Fruit fly (Drosophila melanogaster) whole organism, wandering third instar larva: ENCODE results near the gene CG17778.

Source experiments
- Abd-B ChIP-seq: fragments of >200 bp; optimal IDR thresholded peaks from 2 replicates; lab custom pipeline; 2017; ENCODE audit warnings: missing biosample characterization, missing genetic modification characterization
- CG32264 ChIP-seq: fragments of 200-800 bp; sonication (Bioruptor generic); optimal IDR thresholded peaks from 2 replicates; lab custom pipeline; 2016; ENCODE audit warnings: missing biosample characterization, missing genetic modification characterization
- CG9705 ChIP-seq: fragments of 200-800 bp; sonication (Bioruptor generic); optimal IDR thresholded peaks from 2 replicates; lab custom pipeline; 2018; ENCODE audit warnings: missing biosample characterization, mild to moderate bottlenecking, missing genetic modification characterization
- CrebA ChIP-seq: fragments of 200-800 bp; sonication (Bioruptor generic); optimal IDR thresholded peaks from 2 replicates; lab custom pipeline; 2016; ENCODE audit warnings: missing biosample characterization, mild to moderate bottlenecking, missing genetic modification characterization, borderline replicate concordance
- Dfd ChIP-seq: fragments of >200 bp; optimal IDR thresholded peaks from 2 replicates; lab custom pipeline; 2017; ENCODE audit warnings: missing biosample characterization, missing genetic modification characterization
- Dif ChIP-seq: fragments of 200-275, 200-300 bp; sonication (Bioruptor generic); optimal IDR thresholded peaks from 2 replicates; lab custom pipeline; 2018; ENCODE audit warnings: missing biosample characterization, missing genetic modification characterization; ENCODE audit not compliant: partially characterized antibody
- GATAd ChIP-seq: sonication (Bioruptor generic); optimal IDR thresholded peaks from 2 replicates; lab custom pipeline; 2016; ENCODE audit warnings: missing biosample characterization, missing genetic modification characterization
- HLH106 ChIP-seq: fragments of 200-800 bp; optimal IDR thresholded peaks from 3 replicates; lab custom pipeline; 2019; ENCODE audit warnings: missing biosample characterization, mild to moderate bottlenecking, missing genetic modification characterization, moderate library complexity
- Hnf4 ChIP-seq: fragments of 200-800 bp; sonication (Bioruptor generic); optimal IDR thresholded peaks from 2 replicates; lab custom pipeline; 2016; ENCODE audit warnings: missing biosample characterization, mild to moderate bottlenecking, missing genetic modification characterization
- Hr78 ChIP-seq: fragments of >200 bp; optimal IDR thresholded peaks from 2 replicates; lab custom pipeline; 2017; ENCODE audit warnings: missing biosample characterization, missing genetic modification characterization
- Hr83 ChIP-seq: fragments of 200-300 bp; sonication (Bioruptor generic); optimal IDR thresholded peaks from 2 replicates; lab custom pipeline; 2016; ENCODE audit warnings: missing biosample characterization, mild to moderate bottlenecking, missing genetic modification characterization, moderate library complexity; ENCODE audit not compliant: poor library complexity, severe bottlenecking
- Jra ChIP-seq: sonication (Bioruptor generic); optimal IDR thresholded peaks from 2 replicates; lab custom pipeline; 2016; ENCODE audit warnings: missing biosample characterization, missing genetic modification characterization
- Myc ChIP-seq: fragments of >200 bp; optimal IDR thresholded peaks from 2 replicates; lab custom pipeline; 2017
- N ChIP-seq: fragments of >200 bp; optimal IDR thresholded peaks from 2 replicates; lab custom pipeline; 2018; ENCODE audit warnings: missing biosample characterization, missing external identifiers, missing genetic modification characterization
- OdsH ChIP-seq: fragments of 200-800 bp; sonication (Bioruptor generic); optimal IDR thresholded peaks from 2 replicates; lab custom pipeline; 2016; ENCODE audit warnings: missing biosample characterization, mild to moderate bottlenecking, missing genetic modification characterization
- Rel ChIP-seq, 2 experiments: fragments of 200-800 bp; sonication (Bioruptor generic) in 1 of 2; optimal IDR thresholded peaks; 2 replicates in 1 of 2; 3 replicates in 1 of 2; lab custom pipeline; 2016 to 2019; ENCODE audit warnings: mild to moderate bottlenecking in 2 of 2, missing biosample characterization in 2 of 2, missing genetic modification characterization in 2 of 2, moderate library complexity in 1 of 2
- Sp1 ChIP-seq: fragments of 200-800 bp; sonication (Bioruptor generic); optimal IDR thresholded peaks from 3 replicates; lab custom pipeline; 2019; ENCODE audit warnings: missing biosample characterization, mild to moderate bottlenecking, missing genetic modification characterization, moderate library complexity
- Vsx2 ChIP-seq: fragments of 200-300, 225-300 bp; sonication (Bioruptor generic); optimal IDR thresholded peaks from 2 replicates; lab custom pipeline; 2018; ENCODE audit warnings: missing biosample characterization, missing genetic modification characterization; ENCODE audit not compliant: partially characterized antibody
- br ChIP-seq: fragments of 200-800 bp; sonication (Bioruptor generic); optimal IDR thresholded peaks from 2 replicates; lab custom pipeline; 2016; ENCODE audit warnings: missing biosample characterization, missing genetic modification characterization
- brk ChIP-seq: fragments of 200-800 bp; sonication (Bioruptor generic); optimal IDR thresholded peaks from 2 replicates; lab custom pipeline; 2016; ENCODE audit warnings: missing biosample characterization, mild to moderate bottlenecking, missing genetic modification characterization
- dl ChIP-seq, 2 experiments: fragments of 175-275, 200-275 bp in 1 of 2; fragments of 200-275 bp in 1 of 2; sonication (Bioruptor generic); optimal IDR thresholded peaks; lab custom pipeline; 2018; ENCODE audit warnings: mild to moderate bottlenecking in 2 of 2, missing biosample characterization in 2 of 2, missing genetic modification characterization in 2 of 2, moderate library complexity in 2 of 2; ENCODE audit not compliant: partially characterized antibody in 2 of 2, insufficient read depth in 1 of 2
- dmrt93B ChIP-seq: fragments of 200-800 bp; sonication (Bioruptor generic); optimal IDR thresholded peaks from 2 replicates; lab custom pipeline; 2018; ENCODE audit warnings: missing biosample characterization, mild to moderate bottlenecking, missing genetic modification characterization
- dsf ChIP-seq: sonication (Bioruptor generic); optimal IDR thresholded peaks from 2 replicates; lab custom pipeline; 2016; ENCODE audit warnings: missing biosample characterization, missing genetic modification characterization, borderline replicate concordance
- ey ChIP-seq: fragments of 200-800 bp; sonication (Bioruptor generic); optimal IDR thresholded peaks from 2 replicates; lab custom pipeline; 2016; ENCODE audit warnings: missing biosample characterization, missing genetic modification characterization
- foxo ChIP-seq, 2 experiments: fragments of 200-800 bp; sonication (Bioruptor generic); optimal IDR thresholded peaks; 2 replicates in 1 of 2; 3 replicates in 1 of 2; lab custom pipeline; 2016 to 2017; ENCODE audit warnings: missing biosample characterization in 2 of 2, missing genetic modification characterization in 2 of 2
- fru ChIP-seq: fragments of 200-800 bp; sonication (Bioruptor generic); optimal IDR thresholded peaks from 3 replicates; lab custom pipeline; 2016; ENCODE audit warnings: missing biosample characterization, mild to moderate bottlenecking, missing genetic modification characterization
- h ChIP-seq: fragments of 200-800 bp; sonication (Bioruptor generic); optimal IDR thresholded peaks from 3 replicates; lab custom pipeline; 2016; ENCODE audit warnings: missing biosample characterization, mild to moderate bottlenecking, missing genetic modification characterization
- jim ChIP-seq: fragments of 175-275, 200-325 bp; sonication (Bioruptor generic); optimal IDR thresholded peaks from 2 replicates; lab custom pipeline; 2016; ENCODE audit warnings: missing biosample characterization, mild to moderate bottlenecking, missing genetic modification characterization
- lola ChIP-seq: fragments of >200 bp; optimal IDR thresholded peaks from 2 replicates; lab custom pipeline; 2017; ENCODE audit warnings: missing biosample characterization, missing genetic modification characterization
- pan ChIP-seq: fragments of >200 bp; optimal IDR thresholded peaks from 2 replicates; lab custom pipeline; 2017
- psq ChIP-seq: fragments of 200-800 bp; sonication (Bioruptor generic); optimal IDR thresholded peaks from 3 replicates; lab custom pipeline; 2017; ENCODE audit warnings: missing biosample characterization, mild to moderate bottlenecking, missing genetic modification characterization, moderate library complexity
- rgr ChIP-seq: fragments of 200-800 bp; sonication (Bioruptor generic); optimal IDR thresholded peaks from 3 replicates; lab custom pipeline; 2016; ENCODE audit warnings: missing biosample characterization, mild to moderate bottlenecking, missing genetic modification characterization
- sage ChIP-seq: fragments of 200-800 bp; sonication (Bioruptor generic); optimal IDR thresholded peaks from 2 replicates; lab custom pipeline; 2016; ENCODE audit warnings: missing biosample characterization, mild to moderate bottlenecking, missing genetic modification characterization
- sv ChIP-seq: fragments of 200-800 bp; sonication (Bioruptor generic); optimal IDR thresholded peaks from 3 replicates; lab custom pipeline; 2016; ENCODE audit warnings: missing biosample characterization, missing genetic modification characterization
- tai ChIP-seq: sonication (Bioruptor generic); optimal IDR thresholded peaks from 2 replicates; lab custom pipeline; 2016; ENCODE audit warnings: missing biosample characterization, missing genetic modification characterization
- usp ChIP-seq: fragments of >200 bp; optimal IDR thresholded peaks from 2 replicates; lab custom pipeline; 2017; ENCODE audit warnings: missing biosample characterization, missing genetic modification characterization
- woc ChIP-seq: sonication (Bioruptor generic); optimal IDR thresholded peaks from 2 replicates; lab custom pipeline; 2016; ENCODE audit warnings: missing biosample characterization, mild to moderate bottlenecking, missing genetic modification characterization

Gene CG17778

DNA sequence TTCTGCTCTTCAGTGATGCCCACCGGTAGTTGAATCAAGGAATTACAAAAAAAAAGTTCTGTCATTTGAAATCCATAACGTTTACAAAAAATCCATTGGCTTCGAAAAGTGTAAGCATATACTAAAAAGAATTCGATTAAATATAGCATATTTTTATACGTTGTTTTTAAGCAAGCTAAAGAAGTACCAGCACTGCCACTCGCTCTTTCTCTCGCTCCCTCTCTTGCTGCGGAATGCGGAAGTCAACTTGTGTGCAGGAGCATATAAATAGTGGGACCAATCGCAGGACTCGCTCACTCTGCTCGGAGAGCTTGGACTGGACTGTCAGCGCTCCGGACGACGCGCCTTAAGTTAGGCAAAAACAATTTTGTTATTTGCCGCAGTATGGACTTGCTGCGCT is at the start of gene CG17778:
Gene CG17778 (plus strand): TSS at position 8 of the 400 bp plus-strand sequence.
- TF ChIP-seq N = peak; percentile 50
- TF ChIP-seq Rel (GFP tag; optimal IDR thresholded peaks at IDR 0.05; lab: Kevin White, UChicago) = no peak
- no peak for TF ChIP-seq Rel (tag; optimal IDR thresholded peaks at IDR 0.05; lab: Kevin White, UChicago)

DNA sequence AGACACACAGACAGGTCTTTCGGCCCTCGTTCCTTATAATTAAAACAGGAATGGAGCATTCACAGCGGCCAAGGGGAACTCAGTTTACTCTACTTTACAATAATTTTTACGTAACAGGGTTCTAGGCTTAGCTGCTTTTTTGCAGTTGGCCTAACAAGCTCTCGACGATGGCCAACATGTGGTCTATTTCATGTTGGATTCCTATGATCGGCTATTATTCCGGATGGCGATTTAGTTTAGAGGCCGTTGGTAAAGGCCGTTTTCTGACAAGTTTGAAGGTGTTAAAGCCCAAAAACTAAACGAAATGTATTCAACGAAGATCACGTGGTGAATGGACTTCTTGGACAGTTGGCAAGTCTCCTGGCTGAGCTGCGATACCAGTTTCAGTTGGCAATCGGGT is 48.4 kb upstream of the CG17778 start:
- TF ChIP-seq dmrt93B (GFP tag; lab: Kevin White, UChicago) = peak; percentile 9
- TF ChIP-seq Jra = no peak
- no peak for TF ChIP-seq CG9705 (GFP tag; lab: Kevin White, UChicago)
- no peak for TF ChIP-seq tai (GFP tag; lab: Kevin White, UChicago)
- TF ChIP-seq Dif (GFP tag; lab: Kevin White, UChicago) = no peak
- TF ChIP-seq woc = peak; percentile 63
- no peak for TF ChIP-seq lola
- no peak for TF ChIP-seq GATAd (GFP tag; lab: Kevin White, UChicago)
- peak; percentile 34 for TF ChIP-seq HLH106
- no peak for TF ChIP-seq jim (GFP tag; lab: Kevin White, UChicago)
- TF ChIP-seq sage (GFP tag; lab: Kevin White, UChicago) = no peak
- peak; percentile 19 for TF ChIP-seq ey
- no peak for TF ChIP-seq Myc
- peak in 1 of 2 experiments; percentile 42 for TF ChIP-seq foxo (GFP tag; optimal IDR thresholded peaks at IDR 0.05; lab: Kevin White, UChicago)
- TF ChIP-seq CrebA (GFP tag; lab: Kevin White, UChicago) = no peak
- TF ChIP-seq h (GFP tag; lab: Kevin White, UChicago) = no peak
- TF ChIP-seq Sp1 (GFP tag; lab: Kevin White, UChicago) = peak; percentile 36
- TF ChIP-seq OdsH (GFP tag; lab: Kevin White, UChicago) = peak; percentile 17
- TF ChIP-seq fru = peak; percentile 56
- no peak for TF ChIP-seq dl (GFP tag; optimal IDR thresholded peaks at IDR 0.05; lab: Kevin White, UChicago; ENCODE audit: insufficient read depth in 1 of 2, partially characterized antibody in 2 of 2)
- no peak for TF ChIP-seq Abd-B
- no peak for TF ChIP-seq N
- no peak for TF ChIP-seq Vsx2
- TF ChIP-seq Hr83 (GFP tag; lab: Kevin White, UChicago) = no peak
- no peak for TF ChIP-seq Rel (GFP tag; optimal IDR thresholded peaks at IDR 0.05; lab: Kevin White, UChicago)
- no peak for TF ChIP-seq Rel (tag; optimal IDR thresholded peaks at IDR 0.05; lab: Kevin White, UChicago)
- no peak for TF ChIP-seq Hnf4 (GFP tag; lab: Kevin White, UChicago)
- TF ChIP-seq br (GFP tag; lab: Kevin White, UChicago) = no peak
- TF ChIP-seq, all 38 proteins: peak for 8

DNA sequence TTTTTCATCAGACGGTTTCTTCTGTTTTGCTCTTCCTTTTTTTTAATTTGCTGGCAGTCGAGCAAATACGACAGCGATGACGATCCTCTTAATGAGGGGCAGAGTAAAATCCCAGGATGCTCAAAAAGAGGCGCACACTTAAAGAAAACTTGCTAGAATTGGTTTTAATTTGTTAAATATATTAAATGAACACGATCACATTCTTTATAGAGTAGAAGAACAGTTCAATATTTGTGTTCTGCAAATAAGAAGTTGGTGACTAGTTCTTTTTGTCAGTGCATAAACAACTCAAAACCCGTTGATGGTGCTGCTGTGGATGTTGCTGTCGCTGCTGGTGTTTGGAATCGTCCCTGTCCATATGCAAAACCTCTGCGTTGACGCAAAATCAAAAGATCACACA is 46.1 kb upstream of the CG17778 start:
- peak; percentile 23 for TF ChIP-seq CG9705 (GFP tag; lab: Kevin White, UChicago)
- TF ChIP-seq brk = peak; percentile 73
- peak; percentile 38 for TF ChIP-seq Rel (GFP tag; optimal IDR thresholded peaks at IDR 0.05; lab: Kevin White, UChicago)
- TF ChIP-seq Rel (tag; optimal IDR thresholded peaks at IDR 0.05; lab: Kevin White, UChicago) = peak; percentile 5
- TF ChIP-seq dl (GFP tag; optimal IDR thresholded peaks at IDR 0.05; lab: Kevin White, UChicago; ENCODE audit: insufficient read depth in 1 of 2, partially characterized antibody in 2 of 2) = no peak
- peak; percentile 59 for TF ChIP-seq dmrt93B (GFP tag; lab: Kevin White, UChicago)
- peak; percentile 79 for TF ChIP-seq Sp1 (GFP tag; lab: Kevin White, UChicago)
- TF ChIP-seq lola = no peak
- TF ChIP-seq Hr83 (GFP tag; lab: Kevin White, UChicago) = no peak
- TF ChIP-seq usp = no peak
- peak; percentile 80 for TF ChIP-seq fru
- peak; percentile 79 for TF ChIP-seq OdsH (GFP tag; lab: Kevin White, UChicago)
- TF ChIP-seq rgr (GFP tag; lab: Kevin White, UChicago) = peak; percentile 84
- TF ChIP-seq sage (GFP tag; lab: Kevin White, UChicago) = peak; percentile 68
- TF ChIP-seq Jra = peak; percentile 11
- peak; percentile 80 for TF ChIP-seq HLH106
- TF ChIP-seq br (GFP tag; lab: Kevin White, UChicago) = peak; percentile 77
- peak; percentile 66 for TF ChIP-seq woc
- TF ChIP-seq h (GFP tag; lab: Kevin White, UChicago) = peak; percentile 88
- peak in 1 of 2 experiments; percentile 86 for TF ChIP-seq foxo (GFP tag; optimal IDR thresholded peaks at IDR 0.05; lab: Kevin White, UChicago)
- TF ChIP-seq Dfd (GFP tag; lab: Kevin White, UChicago) = no peak
- no peak for TF ChIP-seq pan
- TF ChIP-seq Dif (GFP tag; lab: Kevin White, UChicago) = no peak
- TF ChIP-seq Hnf4 (GFP tag; lab: Kevin White, UChicago) = peak; percentile 79
- TF ChIP-seq ey = peak; percentile 81
- TF ChIP-seq Hr78 (GFP tag; lab: Kevin White, UChicago) = no peak
- peak; percentile 69 for TF ChIP-seq tai (GFP tag; lab: Kevin White, UChicago)
- no peak for TF ChIP-seq Myc
- peak; percentile 34 for TF ChIP-seq CG32264 (GFP tag; lab: Kevin White, UChicago)
- TF ChIP-seq jim (GFP tag; lab: Kevin White, UChicago) = no peak
- TF ChIP-seq CrebA (GFP tag; lab: Kevin White, UChicago) = peak; percentile 37
- TF ChIP-seq sv (GFP tag; lab: Kevin White, UChicago) = no peak
- TF ChIP-seq GATAd (GFP tag; lab: Kevin White, UChicago) = no peak
- no peak for TF ChIP-seq Abd-B
- TF ChIP-seq psq (GFP tag; lab: Kevin White, UChicago) = peak; percentile 71
- peak; percentile 20 for TF ChIP-seq dsf (GFP tag; lab: Kevin White, UChicago)
